Worm (Caenorhabditis elegans) whole organism, early embryonic: ENCODE data around the gene F49E10.2.

Experiments
- B0310.2 ChIP-seq: sonication (generic microtip); optimal IDR thresholded peaks from 2 replicates; lab custom pipeline; 2016; ENCODE audit warnings: mild to moderate bottlenecking, missing genetic modification characterization, missing compliant biosample characterization
- F13C5.2 ChIP-seq: sonication (generic microtip); optimal IDR thresholded peaks from 2 replicates; lab custom pipeline; 2017; ENCODE audit warnings: mild to moderate bottlenecking, missing genetic modification characterization, inconsistent platforms, missing compliant biosample characterization
- aly-1 ChIP-seq: sonication (generic microtip); optimal IDR thresholded peaks from 2 replicates; lab custom pipeline; 2016; ENCODE audit warnings: missing genetic modification characterization, missing compliant biosample characterization
- ama-1 ChIP-seq: fragments of 150-350 bp; optimal IDR thresholded peaks from 2 replicates; lab custom pipeline; 2014
- ceh-13 ChIP-seq: fragments of 200-800 bp; sonication (Bioruptor generic); optimal IDR thresholded peaks from 2 replicates; lab custom pipeline; 2018; ENCODE audit warnings: mild to moderate bottlenecking, missing genetic modification characterization, missing compliant biosample characterization
- ceh-36 ChIP-seq: sonication (generic microtip); optimal IDR thresholded peaks from 2 replicates; lab custom pipeline; 2016; ENCODE audit warnings: missing genetic modification characterization, inconsistent platforms, missing compliant biosample characterization
- ets-7 ChIP-seq: sonication (generic microtip); optimal IDR thresholded peaks from 2 replicates; lab custom pipeline; 2016; ENCODE audit warnings: missing genotype, missing genetic modification characterization, missing compliant biosample characterization
- flt-1 ChIP-seq: fragments of 200-800 bp; sonication (Bioruptor generic); IDR thresholded peaks from 2 replicates; pipeline ENCODE4 v1.3.6; 2022; ENCODE audit warnings: missing genetic modification characterization, missing compliant biosample characterization
- hmbx-1 ChIP-seq: sonication (generic microtip); optimal IDR thresholded peaks from 2 replicates; lab custom pipeline; 2016; ENCODE audit warnings: mild to moderate bottlenecking, missing genetic modification characterization, missing compliant biosample characterization
- hmg-4 ChIP-seq: fragments of 200-800 bp; sonication (Bioruptor generic); optimal IDR thresholded peaks from 2 replicates; lab custom pipeline; 2018; ENCODE audit warnings: mild to moderate bottlenecking, missing genetic modification characterization, missing compliant biosample characterization
- hnd-1 ChIP-seq: sonication (generic microtip); optimal IDR thresholded peaks from 2 replicates; lab custom pipeline; 2016; ENCODE audit warnings: missing genetic modification characterization, missing compliant biosample characterization
- pes-1 ChIP-seq: fragments of 200-800 bp; sonication (Bioruptor generic); IDR thresholded peaks from 2 replicates; pipeline ENCODE4 v1.3.6; 2022; ENCODE audit warnings: missing genetic modification reagents, missing genetic modification characterization, missing compliant biosample characterization
- scrt-1 ChIP-seq: fragments of 200-800 bp; sonication (Bioruptor generic); IDR thresholded peaks from 2 replicates; pipeline ENCODE4 v1.3.6; 2022; ENCODE audit warnings: missing genetic modification characterization, missing compliant biosample characterization
- sea-1 ChIP-seq: fragments of 200-800 bp; sonication (Bioruptor generic); conservative IDR thresholded peaks from 2 replicates; pipeline ENCODE4 v1.3.6; 2022; ENCODE audit warnings: missing genetic modification characterization, missing compliant biosample characterization
- tbx-11 ChIP-seq: fragments of 200-800 bp; sonication (Bioruptor generic); IDR thresholded peaks from 2 replicates; pipeline ENCODE4 v1.3.6; 2022; ENCODE audit warnings: missing genetic modification characterization, missing compliant biosample characterization
- tbx-37 ChIP-seq: fragments of 200-800 bp; sonication (Bioruptor generic); conservative IDR thresholded peaks from 2 replicates; pipeline ENCODE4 v1.3.6; 2022; ENCODE audit warnings: missing genetic modification reagents, missing genetic modification characterization, missing compliant biosample characterization
- tra-4 ChIP-seq: sonication (generic microtip); optimal IDR thresholded peaks from 2 replicates; lab custom pipeline; 2017; ENCODE audit warnings: missing genetic modification characterization, missing compliant biosample characterization

The F49E10.2 gene

ce11 chrX:5890080-5890479 lies at the start of gene F49E10.2:
Gene F49E10.2 (plus strand): TSS chrX:5890380.
- TF ChIP-seq flt-1 (GFP tag; lab: Robert Waterston, UW) (no peak), ama-1 (no peak), tra-4 (tag; lab: Kevin White, UChicago) (no peak), F13C5.2 (no peak), scrt-1 (GFP tag; lab: Robert Waterston, UW) (no peak), tbx-37 (GFP tag; lab: Robert Waterston, UW) (no peak), ceh-13 (GFP tag; lab: Kevin White, UChicago) (no peak), ets-7 (tag; lab: Kevin White, UChicago) (no peak), sea-1 (GFP tag; lab: Robert Waterston, UW) (no peak), ceh-36 (tag; lab: Kevin White, UChicago) (no peak), hnd-1 (tag; lab: Kevin White, UChicago) (no peak), B0310.2 (tag; lab: Kevin White, UChicago) (no peak)

- peak; percentile 34 for TF ChIP-seq aly-1 (tag; lab: Kevin White, UChicago)
- no peak for TF ChIP-seq ets-7 (tag; lab: Kevin White, UChicago)
- TF ChIP-seq sea-1 (GFP tag; lab: Robert Waterston, UW): no peak
- TF ChIP-seq B0310.2 (tag; lab: Kevin White, UChicago): peak; percentile 24
- TF ChIP-seq flt-1 (GFP tag; lab: Robert Waterston, UW): peak; percentile 58
- TF ChIP-seq ceh-13 (GFP tag; lab: Kevin White, UChicago): no peak
- TF ChIP-seq hmbx-1 (tag; lab: Kevin White, UChicago): no peak
- TF ChIP-seq tbx-11: no peak
- no peak for TF ChIP-seq ceh-36 (tag; lab: Kevin White, UChicago)
- TF ChIP-seq ama-1: no peak
- no peak for TF ChIP-seq pes-1 (GFP tag; lab: Robert Waterston, UW)
- peak; percentile 89 for TF ChIP-seq F13C5.2
- no peak for TF ChIP-seq hnd-1 (tag; lab: Kevin White, UChicago)
- peak; percentile 84 for TF ChIP-seq hmg-4
- no peak for TF ChIP-seq tbx-37 (GFP tag; lab: Robert Waterston, UW)
- peak; percentile 60; the same call in 1 of the 2 replicates for TF ChIP-seq scrt-1 (GFP tag; lab: Robert Waterston, UW)
- no peak for TF ChIP-seq tra-4 (tag; lab: Kevin White, UChicago)
Measured at ce11 chrX:5841060-5841642, 49.0 kb upstream of the F49E10.2 start, which contains the start of gene puf-9. Gene puf-9 (plus strand): TSS chrX:5841592.

- no peak for TF ChIP-seq aly-1 (tag; lab: Kevin White, UChicago)
- no peak for TF ChIP-seq B0310.2 (tag; lab: Kevin White, UChicago)
- no peak for TF ChIP-seq sea-1 (GFP tag; lab: Robert Waterston, UW)
- TF ChIP-seq ceh-13 (GFP tag; lab: Kevin White, UChicago): no peak
Measured at ce11 chrX:5847268-5847667, 42.9 kb upstream of the F49E10.2 start.

ce11 chrX:5848703-5849102 lies 41.5 kb upstream of the F49E10.2 start, which contains the start of gene atat-2:
Gene atat-2 (plus strand): TSS chrX:5849100.
- no peak for TF ChIP-seq aly-1 (tag; lab: Kevin White, UChicago)
- TF ChIP-seq ceh-13 (GFP tag; lab: Kevin White, UChicago): no peak

ce11 chrX:5850472-5850871 lies 39.7 kb upstream of the F49E10.2 start:
- no peak for TF ChIP-seq pes-1 (GFP tag; lab: Robert Waterston, UW)
- TF ChIP-seq ceh-36 (tag; lab: Kevin White, UChicago): no peak
- no peak for TF ChIP-seq aly-1 (tag; lab: Kevin White, UChicago)
- TF ChIP-seq scrt-1 (GFP tag; lab: Robert Waterston, UW): no peak
- TF ChIP-seq tra-4 (tag; lab: Kevin White, UChicago): no peak
- no peak for TF ChIP-seq tbx-11
- no peak for TF ChIP-seq hmg-4
- no peak for TF ChIP-seq ama-1
- TF ChIP-seq sea-1 (GFP tag; lab: Robert Waterston, UW): no peak
- no peak for TF ChIP-seq B0310.2 (tag; lab: Kevin White, UChicago)
- TF ChIP-seq hnd-1 (tag; lab: Kevin White, UChicago): no peak
- no peak for TF ChIP-seq F13C5.2
- no peak for TF ChIP-seq ets-7 (tag; lab: Kevin White, UChicago)
- no peak for TF ChIP-seq tbx-37 (GFP tag; lab: Robert Waterston, UW)
- TF ChIP-seq hmbx-1 (tag; lab: Kevin White, UChicago): no peak
- TF ChIP-seq flt-1 (GFP tag; lab: Robert Waterston, UW): no peak
- no peak for TF ChIP-seq ceh-13 (GFP tag; lab: Kevin White, UChicago)

ce11 chrX:5852113-5852512 lies 38.1 kb upstream of the F49E10.2 start:
- TF ChIP-seq sea-1 (GFP tag; lab: Robert Waterston, UW) (no peak), scrt-1 (GFP tag; lab: Robert Waterston, UW) (no peak), ama-1 (no peak), ceh-36 (tag; lab: Kevin White, UChicago) (no peak), hnd-1 (tag; lab: Kevin White, UChicago) (no peak), tbx-37 (GFP tag; lab: Robert Waterston, UW) (no peak), aly-1 (tag; lab: Kevin White, UChicago) (no peak), ceh-13 (GFP tag; lab: Kevin White, UChicago) (no peak), ets-7 (tag; lab: Kevin White, UChicago) (no peak)

ce11 chrX:5854163-5854451 lies 36.1 kb upstream of the F49E10.2 start, which contains the start of gene hog-1:
Gene hog-1 (minus strand): TSS chrX:5854263.
- TF ChIP-seq F13C5.2 (no peak), tbx-11 (no peak), sea-1 (GFP tag; lab: Robert Waterston, UW) (no peak), ets-7 (tag; lab: Kevin White, UChicago) (no peak), scrt-1 (GFP tag; lab: Robert Waterston, UW) (no peak), tbx-37 (GFP tag; lab: Robert Waterston, UW) (no peak), tra-4 (tag; lab: Kevin White, UChicago) (no peak), B0310.2 (tag; lab: Kevin White, UChicago) (no peak), aly-1 (tag; lab: Kevin White, UChicago) (no peak), ceh-36 (tag; lab: Kevin White, UChicago) (no peak), ceh-13 (GFP tag; lab: Kevin White, UChicago) (no peak), hmbx-1 (tag; lab: Kevin White, UChicago) (no peak), ama-1 (no peak), hnd-1 (tag; lab: Kevin White, UChicago) (no peak)
